Worm (Caenorhabditis elegans) whole organism, L1 larva: Measurements from ENCODE around the gene dmsr-8.

ENCODE experiments used
- C04F5.9 ChIP-seq: sonication (generic microtip); optimal IDR thresholded peaks from 2 replicates; lab custom pipeline; 2016; ENCODE audit warnings: missing genetic modification characterization, missing compliant biosample characterization
- C16A3.4 ChIP-seq: fragments of 150-350 bp; optimal IDR thresholded peaks from 2 replicates; lab custom pipeline; 2014; ENCODE audit warnings: missing biosample characterization, missing genetic modification characterization
- ama-1 ChIP-seq: fragments of 150-350 bp; optimal IDR thresholded peaks from 2 replicates; lab custom pipeline; 2014
- ceh-88 ChIP-seq: fragments of 200-800 bp; sonication (Bioruptor generic); IDR thresholded peaks from 2 replicates; pipeline ENCODE4 v1.3.6; 2022; ENCODE audit warnings: missing genetic modification characterization, missing compliant biosample characterization
- ces-1 ChIP-seq: fragments of 150-350 bp; optimal IDR thresholded peaks from 2 replicates; lab custom pipeline; 2014; ENCODE audit warnings: missing biosample characterization, missing genetic modification reagents, missing genetic modification characterization
- dsc-1 ChIP-seq: sonication (generic microtip); optimal IDR thresholded peaks from 2 replicates; lab custom pipeline; 2016; ENCODE audit warnings: mild to moderate bottlenecking, missing genetic modification characterization, missing compliant biosample characterization
- efl-1 ChIP-seq, 4 experiments: fragments of 150-350 bp; optimal IDR thresholded peaks in 3 of 4; peaks in 1 of 4; 1 replicate in 1 of 4; 2 replicates in 3 of 4; lab custom pipeline; 2014; ENCODE audit warnings: missing biosample characterization in 2 of 4, missing genetic modification characterization in 2 of 4, missing genetic modification reagents in 2 of 4
- egl-27 ChIP-seq, 2 experiments: fragments of 150-350 bp in 1 of 2; sonication (generic microtip); optimal IDR thresholded peaks; 3 replicates each; lab custom pipeline; 2017 to 2018; ENCODE audit warnings: missing biosample characterization in 2 of 2, missing genetic modification characterization in 2 of 2, missing genetic modification reagents in 2 of 2
- elt-2 ChIP-seq: sonication (generic microtip); optimal IDR thresholded peaks from 2 replicates; lab custom pipeline; 2016; ENCODE audit warnings: missing genetic modification characterization, mild to moderate bottlenecking, inconsistent platforms, missing compliant biosample characterization, missing genetic modification reagents
- elt-3 ChIP-seq, 6 experiments: fragments of 150-350 bp in 1 of 6; sonication (generic microtip); optimal IDR thresholded peaks; 2 replicates each; lab custom pipeline; 2017 to 2018; ENCODE audit warnings: missing biosample characterization in 6 of 6, missing genetic modification characterization in 6 of 6, inconsistent platforms in 1 of 6
- fkh-8 ChIP-seq: sonication (generic microtip); optimal IDR thresholded peaks from 2 replicates; lab custom pipeline; 2016; ENCODE audit warnings: mild to moderate bottlenecking, missing genetic modification characterization, missing compliant biosample characterization
- fos-1 ChIP-seq: fragments of 150-350 bp; optimal IDR thresholded peaks from 2 replicates; lab custom pipeline; 2014; ENCODE audit warnings: missing biosample characterization, missing genetic modification characterization
- grh-1 ChIP-seq: fragments of 200-800 bp; sonication (Bioruptor generic); IDR thresholded peaks from 2 replicates; pipeline ENCODE4 v1.3.6; 2022; ENCODE audit warnings: missing genetic modification reagents, missing genetic modification characterization, missing compliant biosample characterization
- isw-1 ChIP-seq: fragments of 200-800 bp; sonication (Bioruptor generic); IDR thresholded peaks from 2 replicates; pipeline ENCODE4 v1.3.6; 2022; ENCODE audit warnings: missing genetic modification characterization, missing compliant biosample characterization
- lin-13 ChIP-seq: fragments of 150-350 bp; optimal IDR thresholded peaks from 2 replicates; lab custom pipeline; 2014; ENCODE audit warnings: missing biosample characterization, missing genetic modification reagents, missing genetic modification characterization
- lin-14 ChIP-seq: fragments of 200-800 bp; sonication (Bioruptor generic); optimal IDR thresholded peaks from 2 replicates; lab custom pipeline; 2018; ENCODE audit warnings: mild to moderate bottlenecking, missing genetic modification characterization, moderate library complexity, missing compliant biosample characterization
- lin-15B ChIP-seq: fragments of 150-350 bp; sonication (generic microtip); optimal IDR thresholded peaks from 3 replicates; lab custom pipeline; 2014; ENCODE audit warnings: missing biosample characterization, missing genetic modification characterization
- lin-35 ChIP-seq, 2 experiments: fragments of 150-350 bp; optimal IDR thresholded peaks; 2 replicates each; lab custom pipeline; 2014; ENCODE audit warnings: missing biosample characterization in 2 of 2, missing genetic modification characterization in 2 of 2, missing genetic modification reagents in 2 of 2
- lin-39 ChIP-seq: fragments of 150-350 bp; optimal IDR thresholded peaks from 2 replicates; lab custom pipeline; 2014; ENCODE audit warnings: missing biosample characterization, missing genetic modification reagents, missing genetic modification characterization
- lir-3 ChIP-seq: sonication (generic microtip); optimal IDR thresholded peaks from 2 replicates; lab custom pipeline; 2016; ENCODE audit warnings: mild to moderate bottlenecking, missing genetic modification characterization, moderate library complexity, missing compliant biosample characterization; ENCODE audit not compliant: poor library complexity
- mdl-1 ChIP-seq, 2 experiments: fragments of 150-350 bp; optimal IDR thresholded peaks; 2 replicates each; lab custom pipeline; 2014 to 2017; ENCODE audit warnings: missing biosample characterization in 2 of 2, missing genetic modification characterization in 2 of 2, inconsistent platforms in 1 of 2
- mef-2 ChIP-seq: fragments of 150-350 bp; optimal IDR thresholded peaks from 2 replicates; lab custom pipeline; 2014; ENCODE audit warnings: missing biosample characterization, missing genetic modification characterization
- mep-1 ChIP-seq: fragments of 150-350 bp; optimal IDR thresholded peaks from 2 replicates; lab custom pipeline; 2014; ENCODE audit warnings: missing biosample characterization, missing genetic modification characterization
- nhr-11 ChIP-seq: fragments of 150-350 bp; optimal IDR thresholded peaks from 2 replicates; lab custom pipeline; 2014; ENCODE audit warnings: missing biosample characterization, missing genetic modification characterization
- nhr-20 ChIP-seq: sonication (generic microtip); optimal IDR thresholded peaks from 2 replicates; lab custom pipeline; 2016; ENCODE audit warnings: mild to moderate bottlenecking, missing genetic modification characterization, missing compliant biosample characterization
- nhr-237 ChIP-seq: fragments of 150-350 bp; optimal IDR thresholded peaks from 2 replicates; lab custom pipeline; 2014; ENCODE audit warnings: missing biosample characterization, missing genetic modification characterization
- nhr-28 ChIP-seq: fragments of 150-350 bp; optimal IDR thresholded peaks from 2 replicates; lab custom pipeline; 2014; ENCODE audit warnings: missing biosample characterization, missing genetic modification characterization
- nhr-47 ChIP-seq: sonication (generic microtip); optimal IDR thresholded peaks from 2 replicates; lab custom pipeline; 2016; ENCODE audit warnings: mild to moderate bottlenecking, missing genetic modification characterization, moderate library complexity, missing compliant biosample characterization
- nhr-71 ChIP-seq: sonication (generic microtip); optimal IDR thresholded peaks from 2 replicates; lab custom pipeline; 2016; ENCODE audit warnings: mild to moderate bottlenecking, missing genetic modification characterization, moderate library complexity, missing compliant biosample characterization
- nhr-76 ChIP-seq: sonication (generic microtip); optimal IDR thresholded peaks from 2 replicates; lab custom pipeline; 2017; ENCODE audit warnings: missing biosample characterization, missing genetic modification characterization
- nhr-84 ChIP-seq: sonication (generic microtip); optimal IDR thresholded peaks from 2 replicates; lab custom pipeline; 2017; ENCODE audit warnings: missing biosample characterization, missing genetic modification characterization
- nhr-90 ChIP-seq: sonication (generic microtip); optimal IDR thresholded peaks from 2 replicates; lab custom pipeline; 2016; ENCODE audit warnings: mild to moderate bottlenecking, missing genetic modification characterization, missing compliant biosample characterization; ENCODE audit not compliant: poor library complexity
- pax-3 ChIP-seq: fragments of 200-800 bp; sonication (Bioruptor generic); optimal IDR thresholded peaks from 2 replicates; lab custom pipeline; 2018; ENCODE audit warnings: mild to moderate bottlenecking, missing genetic modification characterization, moderate library complexity, missing compliant biosample characterization
- pqm-1 ChIP-seq: sonication (generic microtip); optimal IDR thresholded peaks from 3 replicates; lab custom pipeline; 2017; ENCODE audit warnings: missing biosample characterization, missing genetic modification characterization
- rnt-1 ChIP-seq: sonication (generic microtip); optimal IDR thresholded peaks from 2 replicates; lab custom pipeline; 2016; ENCODE audit warnings: mild to moderate bottlenecking, missing genetic modification characterization, moderate library complexity, missing compliant biosample characterization
- skn-1 ChIP-seq: fragments of 150-350 bp; optimal IDR thresholded peaks from 2 replicates; lab custom pipeline; 2014; ENCODE audit warnings: missing biosample characterization, missing genetic modification characterization
- snu-23 ChIP-seq: sonication (generic microtip); optimal IDR thresholded peaks from 2 replicates; lab custom pipeline; 2016; ENCODE audit warnings: missing genetic modification characterization, missing compliant biosample characterization
- sox-4 ChIP-seq: sonication (generic microtip); optimal IDR thresholded peaks from 2 replicates; lab custom pipeline; 2016; ENCODE audit warnings: missing genetic modification characterization, missing compliant biosample characterization
- sptf-1 ChIP-seq: fragments of 150-350 bp; optimal IDR thresholded peaks from 2 replicates; lab custom pipeline; 2014; ENCODE audit warnings: missing biosample characterization, missing genetic modification characterization
- tbx-2 ChIP-seq: sonication (generic microtip); optimal IDR thresholded peaks from 2 replicates; lab custom pipeline; 2016; ENCODE audit warnings: missing genetic modification characterization, missing compliant biosample characterization
- tlp-1 ChIP-seq: fragments of 150-350 bp; optimal IDR thresholded peaks from 2 replicates; lab custom pipeline; 2014; ENCODE audit warnings: missing biosample characterization, missing genetic modification characterization
- unc-130 ChIP-seq: fragments of 150-350 bp; optimal IDR thresholded peaks from 2 replicates; lab custom pipeline; 2017; ENCODE audit warnings: missing biosample characterization, missing genetic modification characterization, inconsistent platforms
- unc-30 ChIP-seq: sonication (generic microtip); optimal IDR thresholded peaks from 2 replicates; lab custom pipeline; 2017; ENCODE audit warnings: missing biosample characterization, missing genetic modification characterization
- ztf-11 ChIP-seq, 2 experiments: sonication (generic microtip); optimal IDR thresholded peaks; 2 replicates each; lab custom pipeline; 2016 to 2017; ENCODE audit warnings: missing genetic modification characterization in 2 of 2, missing biosample characterization in 1 of 2, missing compliant biosample characterization in 1 of 2
- ztf-4 ChIP-seq: fragments of 150-350 bp; optimal IDR thresholded peaks from 2 replicates; lab custom pipeline; 2014; ENCODE audit warnings: missing biosample characterization, missing genetic modification characterization

The dmsr-8 gene

ce11 chrV:10471007-10471406, 43.2 kb downstream of the dmsr-8 start:
- no peak for TF ChIP-seq nhr-28 (tag; lab: Kevin White, UChicago)
- TF ChIP-seq sptf-1 (tag; lab: Kevin White, UChicago) = no peak
- TF ChIP-seq mef-2 = no peak
- no peak for TF ChIP-seq grh-1 (GFP tag; lab: Robert Waterston, UW)
- TF ChIP-seq ztf-4 (tag; lab: Kevin White, UChicago) = no peak

ce11 chrV:10469845-10470244, 44.3 kb downstream of the dmsr-8 start:
- peak; percentile 12 for TF ChIP-seq fkh-8 (tag; lab: Kevin White, UChicago)
- no peak for TF ChIP-seq pax-3 (tag; lab: Kevin White, UChicago)
- no peak for TF ChIP-seq efl-1 (optimal IDR thresholded peaks at IDR 0.05; lab: Kevin White, UChicago)
- peak in 1 of 2 experiments; percentile 71 for TF ChIP-seq efl-1 (GFP tag; optimal IDR thresholded peaks at IDR 0.05 in 1 of 2; lab: Kevin White, UChicago)
- TF ChIP-seq, all 84 proteins: peak for 2

ce11 chrV:10468709-10469108, 45.5 kb downstream of the dmsr-8 start:
- no peak for TF ChIP-seq sox-4
- TF ChIP-seq nhr-47 = no peak
- TF ChIP-seq C16A3.4 (tag; lab: Kevin White, UChicago) = no peak
- no peak for TF ChIP-seq tlp-1 (tag; lab: Kevin White, UChicago)
- TF ChIP-seq ztf-4 (tag; lab: Kevin White, UChicago) = no peak
- no peak for TF ChIP-seq elt-3 (tag; optimal IDR thresholded peaks at IDR 0.05; lab: Kevin White, UChicago)
- TF ChIP-seq skn-1 (tag; lab: Kevin White, UChicago) = no peak
- no peak for TF ChIP-seq rnt-1 (tag; lab: Kevin White, UChicago)
- TF ChIP-seq lin-14 (GFP tag; lab: Kevin White, UChicago) = no peak
- no peak for TF ChIP-seq ztf-11 (tag; optimal IDR thresholded peaks at IDR 0.05; lab: Kevin White, UChicago)
- TF ChIP-seq mef-2 = no peak
- no peak for TF ChIP-seq tbx-2 (tag; lab: Kevin White, UChicago)
- no peak for TF ChIP-seq lin-13 (GFP tag; lab: Kevin White, UChicago)
- no peak for TF ChIP-seq pax-3 (tag; lab: Kevin White, UChicago)
- TF ChIP-seq, all 84 proteins: peak for 0

ce11 chrV:10468190-10468589, 46.0 kb downstream of the dmsr-8 start, which contains the start of gene egl-9:
Gene egl-9 (plus strand): TSS chrV:10468517.
- TF ChIP-seq fos-1 (tag; lab: Kevin White, UChicago) (no peak), nhr-90 (tag; lab: Kevin White, UChicago) (no peak), nhr-84 (tag; lab: Kevin White, UChicago) (no peak), C04F5.9 (tag; lab: Kevin White, UChicago) (no peak), efl-1 (optimal IDR thresholded peaks at IDR 0.05; lab: Kevin White, UChicago) (no peak), efl-1 (GFP tag; optimal IDR thresholded peaks at IDR 0.05 in 1 of 2; lab: Kevin White, UChicago) (no peak), lin-39 (tag; lab: Kevin White, UChicago) (no peak), elt-3 (tag; optimal IDR thresholded peaks at IDR 0.05; lab: Kevin White, UChicago) (no peak), nhr-76 (tag; lab: Kevin White, UChicago) (no peak), nhr-71 (tag; lab: Kevin White, UChicago) (peak; percentile 32), lin-14 (GFP tag; lab: Kevin White, UChicago) (peak; percentile 15), nhr-11 (no peak), ceh-88 (GFP tag; lab: Robert Waterston, UW) (no peak), skn-1 (tag; lab: Kevin White, UChicago) (no peak), pax-3 (tag; lab: Kevin White, UChicago) (no peak), mep-1 (peak; percentile 5), lin-15B (tag; lab: Kevin White, UChicago) (no peak), snu-23 (GFP tag; lab: Kevin White, UChicago) (no peak), unc-130 (no peak), dsc-1 (tag; lab: Kevin White, UChicago) (no peak), isw-1 (GFP tag; lab: Robert Waterston, UW) (no peak), nhr-20 (peak; percentile 8), ces-1 (no peak), pqm-1 (tag; lab: Kevin White, UChicago) (no peak), unc-30 (tag; lab: Kevin White, UChicago) (no peak), ama-1 (lab: Kevin White, UChicago) (peak; percentile 64), lin-35 (GFP tag; optimal IDR thresholded peaks at IDR 0.05; lab: Kevin White, UChicago) (peak in 1 of 2 experiments; percentile 32), mdl-1 (tag; optimal IDR thresholded peaks at IDR 0.05; lab: Kevin White, UChicago) (peak in 1 of 2 experiments; percentile 27), elt-2 (peak; percentile 68), egl-27 (tag; optimal IDR thresholded peaks at IDR 0.05; lab: Kevin White, UChicago) (no peak), lir-3 (tag; lab: Kevin White, UChicago) (no peak), nhr-237 (no peak)
- TF ChIP-seq, all 84 proteins: peak for 8
